Fruit fly (Drosophila melanogaster): ENCODE measurements around the gene IntS6.

The IntS6 gene

DNA sequence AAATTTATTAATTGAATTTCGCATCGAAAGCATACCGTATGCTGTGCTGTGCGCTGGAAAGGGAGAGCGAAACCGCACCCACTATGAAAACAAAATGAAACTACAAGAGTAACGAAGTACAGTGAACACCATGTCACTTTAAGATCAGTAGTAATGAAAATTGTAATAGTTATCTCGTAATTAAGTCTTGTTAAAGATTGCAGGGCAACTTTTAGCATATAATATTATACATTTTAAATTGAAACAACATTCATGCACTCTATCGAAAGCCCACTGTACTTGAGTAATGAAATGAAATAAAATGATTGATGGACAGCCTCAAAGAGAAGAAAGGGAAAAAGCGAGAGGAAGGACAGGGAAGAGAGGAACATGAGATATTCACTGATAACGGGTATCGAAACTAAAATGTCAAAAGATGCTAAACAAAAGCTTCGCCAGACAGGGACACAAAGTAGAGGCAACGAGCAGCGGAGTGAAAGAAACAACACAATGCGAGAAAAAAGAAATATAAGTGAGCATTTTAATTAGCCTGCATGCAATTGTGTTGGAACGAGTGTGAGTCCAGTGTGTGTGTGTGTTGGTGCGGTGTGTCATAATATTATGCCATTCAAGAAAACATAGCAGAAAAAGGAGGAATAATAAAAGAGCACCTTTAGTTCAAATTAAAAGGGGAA is 11.6 kb downstream of the IntS6 start (continued):
- TF ChIP-seq Eip78C (GFP tag) = peak; percentile 98
- peak; percentile 93 for TF ChIP-seq eg (GFP tag; IDR thresholded peaks at IDR 0.05)
- peak; percentile 83 for TF ChIP-seq CG6276 (GFP tag; optimal IDR thresholded peaks at IDR 0.05)
- TF ChIP-seq fd59A (GFP tag; optimal IDR thresholded peaks at IDR 0.05) = peak; percentile 81
- peak; percentile 97 for TF ChIP-seq svp (GFP tag)
- TF ChIP-seq Hr4 (GFP tag; optimal IDR thresholded peaks at IDR 0.05) = peak; percentile 92
- TF ChIP-seq Sox102F (GFP tag; optimal IDR thresholded peaks at IDR 0.05) = peak; percentile 92
- TF ChIP-seq CG1621 (tag; optimal IDR thresholded peaks at IDR 0.05) = peak; percentile 87
- TF ChIP-seq OdsH (GFP tag; optimal IDR thresholded peaks at IDR 0.05) = peak; percentile 94
- peak; percentile 89 for TF ChIP-seq CG15336 (GFP tag; IDR thresholded peaks at IDR 0.05)
- TF ChIP-seq Hr38 (GFP tag; optimal IDR thresholded peaks at IDR 0.05) = no peak
- TF ChIP-seq CG3032 (tag; optimal IDR thresholded peaks at IDR 0.05) = peak; percentile 85
- TF ChIP-seq Met (GFP tag; optimal IDR thresholded peaks at IDR 0.05) = peak; percentile 95
- peak; percentile 49 for TF ChIP-seq fd85E (GFP tag; optimal IDR thresholded peaks at IDR 0.05)
- TF ChIP-seq Lpt (GFP tag; optimal IDR thresholded peaks at IDR 0.05) = peak; percentile 78

dm6 chrX:5732440-5732839 is 14.6 kb downstream of the IntS6 start, which contains the start of gene CG15773:
TSS of gene CG15773 (plus strand) at chrX:5732740.
- TF ChIP-seq spab (GFP tag; optimal IDR thresholded peaks at IDR 0.05) (no peak), CG6808 (GFP tag; optimal IDR thresholded peaks at IDR 0.05) (no peak), Lpt (GFP tag; optimal IDR thresholded peaks at IDR 0.05) (no peak), CG6854 (GFP tag; optimal IDR thresholded peaks at IDR 0.05) (no peak), OdsH (GFP tag; optimal IDR thresholded peaks at IDR 0.05) (no peak), Eip75B (GFP tag; optimal IDR thresholded peaks at IDR 0.05) (no peak), vri (GFP tag; optimal IDR thresholded peaks at IDR 0.05) (no peak), CG34406 (GFP tag; optimal IDR thresholded peaks at IDR 0.05) (no peak), CG10669 (GFP tag; optimal IDR thresholded peaks at IDR 0.05) (no peak), CG6163 (GFP tag; IDR thresholded peaks at IDR 0.05) (no peak), Met (GFP tag; optimal IDR thresholded peaks at IDR 0.05) (no peak), pdm3 (GFP tag; optimal IDR thresholded peaks at IDR 0.05) (no peak), cyc (GFP tag; optimal IDR thresholded peaks at IDR 0.05) (no peak), ss (GFP tag; optimal IDR thresholded peaks at IDR 0.05) (no peak), CG8319 (GFP tag; optimal IDR thresholded peaks at IDR 0.05) (no peak), CG32006 (GFP tag; optimal IDR thresholded peaks at IDR 0.05) (no peak), CG1621 (tag; optimal IDR thresholded peaks at IDR 0.05) (no peak), CG4318 (GFP tag; optimal IDR thresholded peaks at IDR 0.05) (no peak)

DNA sequence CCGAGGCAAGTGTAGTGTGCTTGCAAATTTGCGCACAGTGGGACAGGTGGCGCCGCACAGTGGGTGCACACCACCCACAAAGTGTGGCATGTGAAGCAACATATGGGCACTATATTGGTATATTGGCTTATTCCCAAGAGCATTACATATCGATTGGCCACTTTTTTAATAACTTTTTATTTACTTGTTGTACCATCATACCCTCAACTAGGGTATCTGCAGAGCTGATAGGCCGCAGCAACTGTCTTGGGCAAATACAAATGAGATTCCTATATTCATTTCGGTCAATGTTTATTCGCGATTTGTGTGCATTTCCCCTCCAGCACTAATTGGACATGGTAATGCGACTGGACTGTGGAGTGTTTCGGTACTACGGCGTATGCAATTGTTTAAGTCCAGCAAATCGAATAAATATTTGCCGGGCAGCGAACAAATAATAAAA is 22.3 kb downstream of the IntS6 start:
- TF ChIP-seq Blimp-1 (GFP tag; optimal IDR thresholded peaks at IDR 0.05) = no peak
- TF ChIP-seq Sox15 (GFP tag; optimal IDR thresholded peaks at IDR 0.05) = peak; percentile 73
- TF ChIP-seq CG11762 (GFP tag; optimal IDR thresholded peaks at IDR 0.05; ENCODE audit: insufficient read depth) = peak; percentile 80
- peak; percentile 63 for TF ChIP-seq CG31627 (GFP tag; optimal IDR thresholded peaks at IDR 0.05)
- peak; percentile 87 for TF ChIP-seq CG6276 (GFP tag; optimal IDR thresholded peaks at IDR 0.05)
- TF ChIP-seq Eip93F (GFP tag; optimal IDR thresholded peaks at IDR 0.05) = no peak
- TF ChIP-seq Sox102F (GFP tag; optimal IDR thresholded peaks at IDR 0.05) = peak; percentile 51
- TF ChIP-seq Hr4 (GFP tag; optimal IDR thresholded peaks at IDR 0.05) = peak; percentile 94
- TF ChIP-seq ss (GFP tag; optimal IDR thresholded peaks at IDR 0.05) = peak; percentile 27 to 62
- peak; percentile 87 for TF ChIP-seq Eip75B (GFP tag; optimal IDR thresholded peaks at IDR 0.05)
- peak; percentile 43 for TF ChIP-seq vri (GFP tag; optimal IDR thresholded peaks at IDR 0.05)
- peak; percentile 75 for TF ChIP-seq CG34406 (GFP tag; optimal IDR thresholded peaks at IDR 0.05)
- peak; percentile 87 for TF ChIP-seq CG3032 (tag; optimal IDR thresholded peaks at IDR 0.05)
- TF ChIP-seq CG6163 (GFP tag; IDR thresholded peaks at IDR 0.05) = peak; percentile 93
- peak; percentile 34 for TF ChIP-seq fd85E (GFP tag; optimal IDR thresholded peaks at IDR 0.05)
- TF ChIP-seq CG32006 (GFP tag; optimal IDR thresholded peaks at IDR 0.05) = peak; percentile 94
- peak; percentile 87 for TF ChIP-seq achi (GFP tag; optimal IDR thresholded peaks at IDR 0.05)
- peak; percentile 88 for TF ChIP-seq net (GFP tag; optimal IDR thresholded peaks at IDR 0.05)
- peak; percentile 88 for TF ChIP-seq dac (GFP tag; optimal IDR thresholded peaks at IDR 0.05)
- peak; percentile 72 to 89 for TF ChIP-seq salr (GFP tag; optimal IDR thresholded peaks at IDR 0.05)
- peak; percentile 81 for TF ChIP-seq CG6792 (GFP tag; optimal IDR thresholded peaks at IDR 0.05)
- no peak for TF ChIP-seq CG9139 (GFP tag; optimal IDR thresholded peaks at IDR 0.05)
- TF ChIP-seq lz (GFP tag; optimal IDR thresholded peaks at IDR 0.05) = peak; percentile 77
- peak; percentile 73 for TF ChIP-seq CG1621 (tag; optimal IDR thresholded peaks at IDR 0.05)
- TF ChIP-seq CG3919 (GFP tag; optimal IDR thresholded peaks at IDR 0.05) = peak; percentile 89
- TF ChIP-seq acj6 (GFP tag; optimal IDR thresholded peaks at IDR 0.05) = peak; percentile 88
- TF ChIP-seq fd59A (GFP tag; optimal IDR thresholded peaks at IDR 0.05) = peak; percentile 76
- TF ChIP-seq Hr39 (GFP tag; optimal IDR thresholded peaks at IDR 0.05) = peak; percentile 76
- peak; percentile 90 for TF ChIP-seq pdm3 (GFP tag; optimal IDR thresholded peaks at IDR 0.05)
- TF ChIP-seq CG11902 (GFP tag; optimal IDR thresholded peaks at IDR 0.05) = peak; percentile 59
- peak; percentile 68 for TF ChIP-seq spab (GFP tag; optimal IDR thresholded peaks at IDR 0.05)
